Worm (Caenorhabditis elegans): ENCODE measurements around the gene phat-6.

phat-6 gene

DNA sequence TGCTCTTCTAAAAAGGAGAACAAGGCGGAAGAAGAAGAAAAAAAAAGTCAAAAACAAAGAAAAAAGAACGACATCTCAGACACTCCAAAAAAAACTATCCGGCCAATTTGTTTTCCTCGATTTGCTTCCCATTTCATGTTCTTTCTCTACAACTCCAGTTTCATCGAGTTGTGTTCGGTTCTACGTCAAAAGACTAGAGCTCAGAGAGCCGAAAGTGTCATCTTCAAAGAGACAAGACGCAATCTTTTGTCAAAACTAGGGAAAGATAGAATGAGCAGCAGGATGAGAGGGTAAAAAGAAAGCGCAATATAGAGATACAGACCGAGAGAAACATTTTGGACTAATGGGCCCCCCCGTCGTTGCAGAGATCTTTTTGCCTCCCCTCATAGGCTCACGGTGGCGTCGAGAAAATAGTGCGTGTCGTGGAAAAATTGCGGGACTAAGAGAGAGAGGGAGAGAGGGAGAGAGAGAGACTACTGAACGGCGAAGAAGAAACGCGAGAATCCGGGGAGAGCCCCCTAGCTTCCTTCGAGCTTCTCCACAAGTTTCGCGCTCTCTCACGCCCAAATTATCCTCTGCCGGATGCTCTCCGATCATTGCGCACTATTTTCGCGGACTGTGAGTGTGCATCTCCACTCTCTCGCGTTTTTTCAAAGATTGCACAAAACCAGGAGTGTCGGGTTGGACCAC is 5.1 kb downstream of the phat-6 start (continued):
- TF ChIP-seq sea-2 (GFP tag; optimal IDR thresholded peaks at IDR 0.05) (no peak), eor-1 (tag; optimal IDR thresholded peaks at IDR 0.05) (no peak), lin-39 (tag; optimal IDR thresholded peaks at IDR 0.05) (peak; percentile 92), skn-1 (tag; optimal IDR thresholded peaks at IDR 0.05) (no peak), fkh-2 (tag; optimal IDR thresholded peaks at IDR 0.05) (no peak), nhr-23 (tag; optimal IDR thresholded peaks at IDR 0.05) (no peak), nhr-25 (tag; optimal IDR thresholded peaks at IDR 0.05) (no peak), ceh-16 (tag; optimal IDR thresholded peaks at IDR 0.05) (no peak), mml-1 (tag; optimal IDR thresholded peaks at IDR 0.05) (no peak), unc-39 (tag; optimal IDR thresholded peaks at IDR 0.05) (no peak), pqm-1 (tag; optimal IDR thresholded peaks at IDR 0.05) (no peak), hmg-11 (tag; optimal IDR thresholded peaks at IDR 0.05) (peak; percentile 64)

- TF ChIP-seq skn-1 (tag; optimal IDR thresholded peaks at IDR 0.05) (peak; percentile 16), nhr-76 (tag; optimal IDR thresholded peaks at IDR 0.05) (no peak)
Observed at ce11 chrX:15188510-15188909, 5.7 kb downstream of the phat-6 start.

ce11 chrX:15181454-15181853 is 12.7 kb downstream of the phat-6 start, which contains the start of gene pkhm-2:
TSS of gene pkhm-2 (minus strand) at chrX:15181465.
- TF ChIP-seq eor-1 (tag; optimal IDR thresholded peaks at IDR 0.05) (no peak), lin-39 (tag; optimal IDR thresholded peaks at IDR 0.05) (peak; percentile 75), lin-15B (tag; optimal IDR thresholded peaks at IDR 0.05) (peak; percentile 47), nhr-23 (tag; optimal IDR thresholded peaks at IDR 0.05) (peak; percentile 88), nhr-25 (tag; optimal IDR thresholded peaks at IDR 0.05) (peak; percentile 97), fkh-10 (GFP tag; optimal IDR thresholded peaks at IDR 0.05) (peak; percentile 33), egl-5 (tag; optimal IDR thresholded peaks at IDR 0.05) (peak; percentile 88), sea-2 (GFP tag; optimal IDR thresholded peaks at IDR 0.05) (no peak), nhr-11 (tag; optimal IDR thresholded peaks at IDR 0.05) (no peak), snpc-4 (tag; optimal IDR thresholded peaks at IDR 0.05) (peak; percentile 94), nhr-67 (tag; optimal IDR thresholded peaks at IDR 0.05) (no peak), ZK546.5 (tag; optimal IDR thresholded peaks at IDR 0.05) (no peak), pqm-1 (tag; optimal IDR thresholded peaks at IDR 0.05) (peak; percentile 32), nhr-12 (tag; optimal IDR thresholded peaks at IDR 0.05) (no peak), ceh-9 (tag; optimal IDR thresholded peaks at IDR 0.05) (no peak), elt-1 (tag; optimal IDR thresholded peaks at IDR 0.05) (no peak), R02D3.7 (tag; optimal IDR thresholded peaks at IDR 0.05) (peak; percentile 52), ztf-4 (tag; optimal IDR thresholded peaks at IDR 0.05) (no peak), nfya-1 (tag; optimal IDR thresholded peaks at IDR 0.05; ENCODE audit: insufficient read depth) (peak; percentile 78), ztf-11 (tag; optimal IDR thresholded peaks at IDR 0.05) (no peak), mdl-1 (tag; optimal IDR thresholded peaks at IDR 0.05) (no peak), unc-39 (tag; optimal IDR thresholded peaks at IDR 0.05) (no peak), skn-1 (tag; optimal IDR thresholded peaks at IDR 0.05) (peak; percentile 80), egl-27 (tag; optimal IDR thresholded peaks at IDR 0.05) (peak; percentile 31), nhr-76 (tag; optimal IDR thresholded peaks at IDR 0.05) (no peak), elt-3 (tag; optimal IDR thresholded peaks at IDR 0.05) (peak in 1 of 3 experiments; percentile 11), daf-12 (tag; optimal IDR thresholded peaks at IDR 0.05) (no peak), fkh-2 (tag; optimal IDR thresholded peaks at IDR 0.05) (no peak), ceh-82 (tag; optimal IDR thresholded peaks at IDR 0.05) (peak; percentile 44), unc-62 (GFP tag; optimal IDR thresholded peaks at IDR 0.05) (no peak), nhr-43 (tag; optimal IDR thresholded peaks at IDR 0.05; ENCODE audit: poor library complexity, severe bottlenecking) (peak; percentile 94), fos-1 (tag; optimal IDR thresholded peaks at IDR 0.05) (no peak), pha-4 (tag; optimal IDR thresholded peaks at IDR 0.05) (peak; percentile 86), ama-1 (optimal IDR thresholded peaks at IDR 0.05) (no peak), elt-2 (tag; optimal IDR thresholded peaks at IDR 0.05) (peak; percentile 76), zag-1 (tag; optimal IDR thresholded peaks at IDR 0.05) (no peak), nhr-237 (tag; optimal IDR thresholded peaks at IDR 0.05) (no peak), aly-2 (tag; optimal IDR thresholded peaks at IDR 0.05) (no peak), ceh-28 (tag; optimal IDR thresholded peaks at IDR 0.05) (peak; percentile 64), nhr-77 (tag; optimal IDR thresholded peaks at IDR 0.05) (peak; percentile 56), hmg-11 (tag; optimal IDR thresholded peaks at IDR 0.05) (peak; percentile 95), mml-1 (tag; optimal IDR thresholded peaks at IDR 0.05) (no peak), nhr-28 (tag; optimal IDR thresholded peaks at IDR 0.05) (no peak), lsy-12 (tag; optimal IDR thresholded peaks at IDR 0.05) (peak; percentile 87), ceh-16 (tag; optimal IDR thresholded peaks at IDR 0.05) (no peak), tbx-2 (tag; optimal IDR thresholded peaks at IDR 0.05) (peak; percentile 84), jun-1 (tag; optimal IDR thresholded peaks at IDR 0.05) (peak; percentile 91)

Measured in whole organism, L3 larva.